Worm (Caenorhabditis elegans) whole organism, L1 larva: ENCODE results near the gene mai-2.

Source experiments
- C16A3.4 ChIP-seq: fragments of 150-350 bp; optimal IDR thresholded peaks from 2 replicates; lab custom pipeline; 2014; ENCODE audit warnings: missing biosample characterization, missing genetic modification characterization
- C34B4.2 ChIP-seq: sonication (generic microtip); optimal IDR thresholded peaks from 2 replicates; lab custom pipeline; 2017; ENCODE audit warnings: mild to moderate bottlenecking, missing genetic modification characterization, missing compliant biosample characterization
- F16B12.6 ChIP-seq: fragments of 150-350 bp; optimal IDR thresholded peaks from 2 replicates; lab custom pipeline; 2014; ENCODE audit warnings: missing biosample characterization, missing genetic modification characterization
- aha-1 ChIP-seq: fragments of 150-350 bp; optimal IDR thresholded peaks from 2 replicates; lab custom pipeline; 2014; ENCODE audit warnings: missing biosample characterization, missing genetic modification characterization
- blmp-1 ChIP-seq: fragments of 150-350 bp; optimal IDR thresholded peaks from 2 replicates; lab custom pipeline; 2014; ENCODE audit warnings: missing biosample characterization, missing genetic modification characterization
- ceh-8 ChIP-seq: fragments of 200-800 bp; sonication (Bioruptor generic); optimal IDR thresholded peaks from 2 replicates; lab custom pipeline; 2018; ENCODE audit warnings: mild to moderate bottlenecking, missing genetic modification characterization, moderate library complexity, missing compliant biosample characterization
- ceh-82 ChIP-seq, 3 experiments: fragments of 150-350 bp in 1 of 3; sonication (generic microtip) in 2 of 3; optimal IDR thresholded peaks; 2 replicates each; lab custom pipeline; 2014 to 2017; ENCODE audit warnings: missing biosample characterization in 3 of 3, missing genetic modification characterization in 3 of 3
- ceh-88 ChIP-seq: fragments of 200-800 bp; sonication (Bioruptor generic); IDR thresholded peaks from 2 replicates; pipeline ENCODE4 v1.3.6; 2022; ENCODE audit warnings: missing genetic modification characterization, missing compliant biosample characterization
- ceh-90 ChIP-seq: sonication (generic microtip); optimal IDR thresholded peaks from 2 replicates; lab custom pipeline; 2016; ENCODE audit warnings: missing genetic modification characterization, missing compliant biosample characterization
- ces-1 ChIP-seq: fragments of 150-350 bp; optimal IDR thresholded peaks from 2 replicates; lab custom pipeline; 2014; ENCODE audit warnings: missing biosample characterization, missing genetic modification reagents, missing genetic modification characterization
- dsc-1 ChIP-seq: sonication (generic microtip); optimal IDR thresholded peaks from 2 replicates; lab custom pipeline; 2016; ENCODE audit warnings: mild to moderate bottlenecking, missing genetic modification characterization, missing compliant biosample characterization
- efl-1 ChIP-seq, 4 experiments: fragments of 150-350 bp; optimal IDR thresholded peaks in 3 of 4; peaks in 1 of 4; 1 replicate in 1 of 4; 2 replicates in 3 of 4; lab custom pipeline; 2014; ENCODE audit warnings: missing biosample characterization in 2 of 4, missing genetic modification characterization in 2 of 4, missing genetic modification reagents in 2 of 4
- fkh-10 ChIP-seq: sonication (generic microtip); optimal IDR thresholded peaks from 2 replicates; lab custom pipeline; 2017; ENCODE audit warnings: missing biosample characterization, missing genetic modification reagents, missing genetic modification characterization
- fkh-4 ChIP-seq: sonication (generic microtip); optimal IDR thresholded peaks from 2 replicates; lab custom pipeline; 2016; ENCODE audit warnings: missing compliant biosample characterization, missing genetic modification characterization, borderline replicate concordance
- fos-1 ChIP-seq: fragments of 150-350 bp; optimal IDR thresholded peaks from 2 replicates; lab custom pipeline; 2014; ENCODE audit warnings: missing biosample characterization, missing genetic modification characterization
- grh-1 ChIP-seq: fragments of 200-800 bp; sonication (Bioruptor generic); IDR thresholded peaks from 2 replicates; pipeline ENCODE4 v1.3.6; 2022; ENCODE audit warnings: missing genetic modification reagents, missing genetic modification characterization, missing compliant biosample characterization
- hlh-4 ChIP-seq: sonication (generic microtip); optimal IDR thresholded peaks from 2 replicates; lab custom pipeline; 2016; ENCODE audit warnings: mild to moderate bottlenecking, missing genetic modification characterization, missing compliant biosample characterization
- jun-1 ChIP-seq: fragments of 150-350 bp; optimal IDR thresholded peaks from 2 replicates; lab custom pipeline; 2014; ENCODE audit warnings: missing biosample characterization, missing genetic modification reagents, missing genetic modification characterization
- lin-13 ChIP-seq: fragments of 150-350 bp; optimal IDR thresholded peaks from 2 replicates; lab custom pipeline; 2014; ENCODE audit warnings: missing biosample characterization, missing genetic modification reagents, missing genetic modification characterization
- lin-14 ChIP-seq: fragments of 200-800 bp; sonication (Bioruptor generic); optimal IDR thresholded peaks from 2 replicates; lab custom pipeline; 2018; ENCODE audit warnings: mild to moderate bottlenecking, missing genetic modification characterization, moderate library complexity, missing compliant biosample characterization
- lin-15B ChIP-seq: fragments of 150-350 bp; sonication (generic microtip); optimal IDR thresholded peaks from 3 replicates; lab custom pipeline; 2014; ENCODE audit warnings: missing biosample characterization, missing genetic modification characterization
- lin-39 ChIP-seq: fragments of 150-350 bp; optimal IDR thresholded peaks from 2 replicates; lab custom pipeline; 2014; ENCODE audit warnings: missing biosample characterization, missing genetic modification reagents, missing genetic modification characterization
- lir-3 ChIP-seq: sonication (generic microtip); optimal IDR thresholded peaks from 2 replicates; lab custom pipeline; 2016; ENCODE audit warnings: mild to moderate bottlenecking, missing genetic modification characterization, moderate library complexity, missing compliant biosample characterization; ENCODE audit not compliant: poor library complexity
- lsy-2 ChIP-seq, 2 experiments: fragments of 150-350 bp; optimal IDR thresholded peaks; 2 replicates each; lab custom pipeline; 2014; ENCODE audit warnings: missing biosample characterization in 2 of 2, missing genetic modification characterization in 2 of 2
- mdl-1 ChIP-seq, 2 experiments: fragments of 150-350 bp; optimal IDR thresholded peaks; 2 replicates each; lab custom pipeline; 2014 to 2017; ENCODE audit warnings: missing biosample characterization in 2 of 2, missing genetic modification characterization in 2 of 2, inconsistent platforms in 1 of 2
- mef-2 ChIP-seq: fragments of 150-350 bp; optimal IDR thresholded peaks from 2 replicates; lab custom pipeline; 2014; ENCODE audit warnings: missing biosample characterization, missing genetic modification characterization
- mep-1 ChIP-seq: fragments of 150-350 bp; optimal IDR thresholded peaks from 2 replicates; lab custom pipeline; 2014; ENCODE audit warnings: missing biosample characterization, missing genetic modification characterization
- nhr-11 ChIP-seq: fragments of 150-350 bp; optimal IDR thresholded peaks from 2 replicates; lab custom pipeline; 2014; ENCODE audit warnings: missing biosample characterization, missing genetic modification characterization
- nhr-12 ChIP-seq: sonication (generic microtip); optimal IDR thresholded peaks from 2 replicates; lab custom pipeline; 2017; ENCODE audit warnings: missing biosample characterization, missing genetic modification characterization
- nhr-19 ChIP-seq: fragments of 200-800 bp; sonication (Bioruptor generic); conservative IDR thresholded peaks from 2 replicates; pipeline ENCODE4 v1.3.6; 2022; ENCODE audit warnings: missing genetic modification characterization, missing compliant biosample characterization
- nhr-20 ChIP-seq: sonication (generic microtip); optimal IDR thresholded peaks from 2 replicates; lab custom pipeline; 2016; ENCODE audit warnings: mild to moderate bottlenecking, missing genetic modification characterization, missing compliant biosample characterization
- nhr-237 ChIP-seq: fragments of 150-350 bp; optimal IDR thresholded peaks from 2 replicates; lab custom pipeline; 2014; ENCODE audit warnings: missing biosample characterization, missing genetic modification characterization
- nhr-47 ChIP-seq: sonication (generic microtip); optimal IDR thresholded peaks from 2 replicates; lab custom pipeline; 2016; ENCODE audit warnings: mild to moderate bottlenecking, missing genetic modification characterization, moderate library complexity, missing compliant biosample characterization
- nhr-71 ChIP-seq: sonication (generic microtip); optimal IDR thresholded peaks from 2 replicates; lab custom pipeline; 2016; ENCODE audit warnings: mild to moderate bottlenecking, missing genetic modification characterization, moderate library complexity, missing compliant biosample characterization
- nhr-76 ChIP-seq: sonication (generic microtip); optimal IDR thresholded peaks from 2 replicates; lab custom pipeline; 2017; ENCODE audit warnings: missing biosample characterization, missing genetic modification characterization
- nhr-84 ChIP-seq: sonication (generic microtip); optimal IDR thresholded peaks from 2 replicates; lab custom pipeline; 2017; ENCODE audit warnings: missing biosample characterization, missing genetic modification characterization
- nhr-90 ChIP-seq: sonication (generic microtip); optimal IDR thresholded peaks from 2 replicates; lab custom pipeline; 2016; ENCODE audit warnings: mild to moderate bottlenecking, missing genetic modification characterization, missing compliant biosample characterization; ENCODE audit not compliant: poor library complexity
- pag-3 ChIP-seq: sonication (generic microtip); optimal IDR thresholded peaks from 2 replicates; lab custom pipeline; 2017; ENCODE audit warnings: missing genetic modification characterization, mild to moderate bottlenecking, missing compliant biosample characterization, antibody characterized with exemption, borderline replicate concordance; ENCODE audit not compliant: insufficient read depth
- rnt-1 ChIP-seq: sonication (generic microtip); optimal IDR thresholded peaks from 2 replicates; lab custom pipeline; 2016; ENCODE audit warnings: mild to moderate bottlenecking, missing genetic modification characterization, moderate library complexity, missing compliant biosample characterization
- snu-23 ChIP-seq: sonication (generic microtip); optimal IDR thresholded peaks from 2 replicates; lab custom pipeline; 2016; ENCODE audit warnings: missing genetic modification characterization, missing compliant biosample characterization
- sox-4 ChIP-seq: sonication (generic microtip); optimal IDR thresholded peaks from 2 replicates; lab custom pipeline; 2016; ENCODE audit warnings: missing genetic modification characterization, missing compliant biosample characterization
- sptf-1 ChIP-seq: fragments of 150-350 bp; optimal IDR thresholded peaks from 2 replicates; lab custom pipeline; 2014; ENCODE audit warnings: missing biosample characterization, missing genetic modification characterization
- sup-37 ChIP-seq: fragments of 200-800 bp; sonication (Bioruptor generic); optimal IDR thresholded peaks from 2 replicates; lab custom pipeline; 2018; ENCODE audit warnings: mild to moderate bottlenecking, missing genetic modification characterization, missing compliant biosample characterization
- swsn-7 ChIP-seq: sonication (generic microtip); optimal IDR thresholded peaks from 2 replicates; lab custom pipeline; 2016; ENCODE audit warnings: missing genetic modification characterization, missing compliant biosample characterization
- tbx-2 ChIP-seq: sonication (generic microtip); optimal IDR thresholded peaks from 2 replicates; lab custom pipeline; 2016; ENCODE audit warnings: missing genetic modification characterization, missing compliant biosample characterization
- tlp-1 ChIP-seq: fragments of 150-350 bp; optimal IDR thresholded peaks from 2 replicates; lab custom pipeline; 2014; ENCODE audit warnings: missing biosample characterization, missing genetic modification characterization
- unc-130 ChIP-seq: fragments of 150-350 bp; optimal IDR thresholded peaks from 2 replicates; lab custom pipeline; 2017; ENCODE audit warnings: missing biosample characterization, missing genetic modification characterization, inconsistent platforms
- unc-30 ChIP-seq: sonication (generic microtip); optimal IDR thresholded peaks from 2 replicates; lab custom pipeline; 2017; ENCODE audit warnings: missing biosample characterization, missing genetic modification characterization
- unc-62 ChIP-seq: fragments of 150-350 bp; optimal IDR thresholded peaks from 2 replicates; lab custom pipeline; 2014; ENCODE audit warnings: missing biosample characterization, missing genetic modification reagents, missing genetic modification characterization
- unc-98 ChIP-seq: fragments of 200-800 bp; sonication (Bioruptor generic); IDR thresholded peaks from 2 replicates; pipeline ENCODE4 v1.3.6; 2022; ENCODE audit warnings: missing genetic modification characterization, missing compliant biosample characterization
- vab-15 ChIP-seq: sonication (generic microtip); optimal IDR thresholded peaks from 2 replicates; lab custom pipeline; 2017; ENCODE audit warnings: missing genotype, mild to moderate bottlenecking, missing genetic modification characterization, missing compliant biosample characterization
- xbp-1 ChIP-seq: sonication (generic microtip); optimal IDR thresholded peaks from 2 replicates; lab custom pipeline; 2016; ENCODE audit warnings: missing genetic modification characterization, missing compliant biosample characterization
- zip-4 ChIP-seq: fragments of 200-800 bp; sonication (Bioruptor generic); optimal IDR thresholded peaks from 2 replicates; lab custom pipeline; 2018; ENCODE audit warnings: mild to moderate bottlenecking, missing genetic modification characterization, moderate library complexity, missing compliant biosample characterization

mai-2 gene

DNA sequence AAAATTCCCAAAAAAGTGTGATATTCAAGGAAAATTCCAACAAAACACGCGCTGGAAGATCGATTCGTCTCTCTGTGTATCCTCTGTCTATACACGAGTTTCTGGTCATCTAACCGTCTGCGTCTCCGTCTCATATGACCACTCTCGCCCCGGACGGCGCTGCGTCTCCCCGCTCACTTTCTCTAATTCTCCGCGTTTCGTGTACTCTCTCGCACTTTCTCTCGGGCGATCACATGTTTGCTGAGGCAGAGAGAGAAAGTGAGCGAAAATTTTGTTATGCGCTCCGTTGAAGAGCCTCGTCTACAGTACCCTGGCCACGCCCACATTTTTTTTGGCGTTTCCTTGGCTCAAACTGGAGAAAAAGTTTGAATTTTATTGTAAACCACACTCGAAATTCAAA lies 1.1 kb upstream of the mai-2 start:
- TF ChIP-seq ceh-8 (GFP tag; lab: Kevin White, UChicago) (peak; percentile 87), nhr-84 (no peak), sup-37 (GFP tag; lab: Kevin White, UChicago) (peak; percentile 28), fkh-4 (peak; percentile 49), fkh-10 (GFP tag; lab: Kevin White, UChicago) (peak; percentile 90), nhr-47 (tag; lab: Kevin White, UChicago) (peak; percentile 97), pag-3 (tag; lab: Kevin White, UChicago) (no peak), rnt-1 (tag; lab: Kevin White, UChicago) (peak; percentile 92), lsy-2 (tag; optimal IDR thresholded peaks at IDR 0.05; lab: Kevin White, UChicago) (peak; percentile 95), nhr-237 (tag; lab: Kevin White, UChicago) (peak; percentile 11), nhr-19 (peak; percentile 95), ces-1 (GFP tag; lab: Kevin White, UChicago) (no peak), tbx-2 (tag; lab: Kevin White, UChicago) (peak; percentile 95), F16B12.6 (tag; lab: Kevin White, UChicago) (peak; percentile 74), mdl-1 (tag; optimal IDR thresholded peaks at IDR 0.05; lab: Kevin White, UChicago) (peak; percentile 58 to 95), vab-15 (tag; lab: Kevin White, UChicago) (no peak), blmp-1 (peak; percentile 99), nhr-12 (tag; lab: Kevin White, UChicago) (no peak), efl-1 (optimal IDR thresholded peaks at IDR 0.05; lab: Kevin White, UChicago) (peak; percentile 93 to 96), efl-1 (GFP tag; optimal IDR thresholded peaks at IDR 0.05 in 1 of 2; lab: Kevin White, UChicago) (peak; percentile 80 to 98), nhr-90 (peak; percentile 89), lin-39 (tag; lab: Kevin White, UChicago) (peak; percentile 80), C16A3.4 (tag; lab: Kevin White, UChicago) (peak; percentile 65), dsc-1 (peak; percentile 90), aha-1 (tag; lab: Kevin White, UChicago) (peak; percentile 93), ceh-90 (no peak), jun-1 (tag; lab: Kevin White, UChicago) (peak; percentile 87), xbp-1 (tag; lab: Kevin White, UChicago) (peak; percentile 93), nhr-71 (peak; percentile 98), unc-62 (no peak), fos-1 (peak; percentile 76), lir-3 (tag; lab: Kevin White, UChicago) (no peak), tlp-1 (no peak), swsn-7 (tag; lab: Kevin White, UChicago) (peak; percentile 96), nhr-20 (peak; percentile 95), snu-23 (GFP tag; lab: Kevin White, UChicago) (peak; percentile 97), lin-13 (GFP tag; lab: Kevin White, UChicago) (peak; percentile 92), mef-2 (peak; percentile 41), lin-15B (tag; lab: Kevin White, UChicago) (peak; percentile 67), ceh-82 (tag; optimal IDR thresholded peaks at IDR 0.05; lab: Kevin White, UChicago) (peak; percentile 49 to 92 (median 82)), lin-14 (GFP tag; lab: Kevin White, UChicago) (peak; percentile 98), unc-98 (GFP tag; lab: Robert Waterston, UW) (0 out of 2 replicates have a peak, but pooled peaks have one; percentile 36), nhr-11 (peak; percentile 86), ceh-88 (GFP tag; lab: Robert Waterston, UW) (peak; percentile 84), C34B4.2 (no peak), hlh-4 (no peak), grh-1 (GFP tag; lab: Robert Waterston, UW) (peak; percentile 92), unc-30 (tag; lab: Kevin White, UChicago) (no peak), unc-130 (no peak), sptf-1 (no peak), zip-4 (peak; percentile 74), nhr-76 (tag; lab: Kevin White, UChicago) (no peak), mep-1 (tag; lab: Kevin White, UChicago) (peak; percentile 89), sox-4 (tag; lab: Kevin White, UChicago) (peak; percentile 78)
